Fruit fly (Drosophila melanogaster): ENCODE measurements around the gene PICK1.

- TF ChIP-seq Ets21C (GFP tag; optimal IDR thresholded peaks at IDR 0.05) (no peak), Gug (GFP tag; IDR thresholded peaks at IDR 0.05) (no peak), CG8319 (GFP tag; optimal IDR thresholded peaks at IDR 0.05) (no peak)
Observed at dm6 chr2L:12657337-12657736, 37.5 kb upstream of the PICK1 start.

Measured in whole organism, prepupa.